Fruit fly (Drosophila melanogaster): ENCODE results near the gene Whamy.

The Whamy gene

dm6 chr3R:9783240-9783917 lies 9.2 kb upstream of the Whamy start (continued):
- TF ChIP-seq Bgb (GFP tag; IDR thresholded peaks at IDR 0.05; ENCODE audit: partially characterized antibody) = peak; percentile 21; the same call in 1 of the 2 replicates
- TF ChIP-seq CG8388 (GFP tag; optimal IDR thresholded peaks at IDR 0.05) = peak; percentile 50
- TF ChIP-seq CG6765 (GFP tag; optimal IDR thresholded peaks at IDR 0.05) = no peak
- peak; percentile 1 for TF ChIP-seq D19A (tag; optimal IDR thresholded peaks at IDR 0.05)
- peak; percentile 34 for TF ChIP-seq dmrt99B (tag; optimal IDR thresholded peaks at IDR 0.05)
- TF ChIP-seq phol (tag; optimal IDR thresholded peaks at IDR 0.05) = peak; percentile 16
- TF ChIP-seq CG12391 (tag; optimal IDR thresholded peaks at IDR 0.05) = peak; percentile 16
- no peak for TF ChIP-seq CG10959 (GFP tag; IDR thresholded peaks at IDR 0.05)
- TF ChIP-seq Sox102F (GFP tag; optimal IDR thresholded peaks at IDR 0.05) = peak; percentile 25

DNA sequence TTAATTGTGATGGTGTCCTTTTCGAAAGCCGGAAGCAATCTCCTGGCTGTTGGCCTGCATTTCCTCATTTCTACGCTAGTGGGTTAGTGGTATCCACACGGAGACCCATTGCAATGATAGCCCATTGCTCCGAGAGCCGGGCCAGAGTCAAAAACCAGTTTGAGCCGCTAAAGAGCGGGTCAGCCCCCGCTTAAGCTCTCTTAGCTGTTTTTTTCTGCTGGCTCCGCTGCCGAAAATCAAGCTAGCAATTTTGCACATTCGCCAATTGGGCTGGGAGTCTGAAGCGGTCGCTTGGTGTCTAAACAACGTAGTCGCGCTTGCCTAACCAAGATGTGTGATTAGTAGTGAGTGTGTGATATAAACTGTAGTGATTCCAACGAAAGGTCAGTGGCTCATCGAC lies 5.5 kb upstream of the Whamy start, which contains the start of gene CG12947:
TSS of gene CG12947 (plus strand) at position 301 of the 400 bp plus-strand sequence.
- TF ChIP-seq ken (GFP tag; IDR thresholded peaks at IDR 0.05) (no peak), CG8388 (GFP tag; optimal IDR thresholded peaks at IDR 0.05) (no peak), kni (GFP tag; optimal IDR thresholded peaks at IDR 0.05) (no peak), Tbp (GFP tag; optimal IDR thresholded peaks at IDR 0.05) (no peak), CG7745 (tag; optimal IDR thresholded peaks at IDR 0.05) (no peak), repo (GFP tag; optimal IDR thresholded peaks at IDR 0.05) (no peak), CG5245 (GFP tag; optimal IDR thresholded peaks at IDR 0.05) (no peak), CG3163 (GFP tag; optimal IDR thresholded peaks at IDR 0.05) (peak; percentile 26), Drgx (GFP tag; IDR thresholded peaks at IDR 0.05) (0 out of 2 replicates have a peak, but pooled peaks have one; percentile 21), pnt (GFP tag; optimal IDR thresholded peaks at IDR 0.05) (no peak), CG8765 (GFP tag; IDR thresholded peaks at IDR 0.05) (no peak), CG8281 (tag; optimal IDR thresholded peaks at IDR 0.05) (no peak), Mad (GFP tag; optimal IDR thresholded peaks at IDR 0.05) (no peak), unc-4 (GFP tag; IDR thresholded peaks at IDR 0.05; ENCODE audit: partially characterized antibody) (no peak), CG6175 (GFP tag; IDR thresholded peaks at IDR 0.05) (0 out of 3 replicates have a peak, but pooled peaks have one; percentile 45), B-H1 (GFP tag; IDR thresholded peaks at IDR 0.05) (no peak), CG30020 (tag; optimal IDR thresholded peaks at IDR 0.05) (no peak), Scr (GFP tag; IDR thresholded peaks at IDR 0.05; ENCODE audit: partially characterized antibody) (peak; percentile 11; the same call in 1 of the 2 replicates), Opbp (GFP tag; IDR thresholded peaks at IDR 0.05; ENCODE audit: partially characterized antibody) (no peak), CG9932 (GFP tag; IDR thresholded peaks at IDR 0.05) (0 out of 2 replicates have a peak, but pooled peaks have one; percentile 11), CG34422 (GFP tag; IDR thresholded peaks at IDR 0.05) (0 out of 3 replicates have a peak, but pooled peaks have one; percentile 16), luna (GFP tag; optimal IDR thresholded peaks at IDR 0.05) (no peak), Dbx (GFP tag; IDR thresholded peaks at IDR 0.05) (0 out of 3 replicates have a peak, but pooled peaks have one; percentile 14), CG11247 (GFP tag; IDR thresholded peaks at IDR 0.05) (no peak), salm (tag; optimal IDR thresholded peaks at IDR 0.05) (no peak), mam (GFP tag; optimal IDR thresholded peaks at IDR 0.05) (no peak), CG17328 (GFP tag; IDR thresholded peaks at IDR 0.05) (no peak), odd (GFP tag; optimal IDR thresholded peaks at IDR 0.05) (no peak), h (optimal IDR thresholded peaks at IDR 0.05) (no peak), Antp (GFP tag; optimal IDR thresholded peaks at IDR 0.05) (no peak), CG17186 (GFP tag; optimal IDR thresholded peaks at IDR 0.05) (no peak), Med (GFP tag) (peak; percentile 51), sr (GFP tag; IDR thresholded peaks at IDR 0.05) (no peak), ranshi (GFP tag; IDR thresholded peaks at IDR 0.05) (no peak), kay (GFP tag; optimal IDR thresholded peaks at IDR 0.05) (no peak), ro (GFP tag; IDR thresholded peaks at IDR 0.05) (no peak), CG3065 (GFP tag; optimal IDR thresholded peaks at IDR 0.05) (no peak), chm (GFP tag; IDR thresholded peaks at IDR 0.05) (0 out of 2 replicates have a peak, but pooled peaks have one; percentile 12), CG9727 (GFP tag; optimal IDR thresholded peaks at IDR 0.05) (no peak), chif (GFP tag; optimal IDR thresholded peaks at IDR 0.05) (no peak), prd (optimal IDR thresholded peaks at IDR 0.05) (no peak), prd (GFP tag; IDR thresholded peaks at IDR 0.05) (no peak)

Measured in whole organism, embryonic.